Worm (Caenorhabditis elegans) whole organism, L3 larva: ENCODE data around the gene hmit-1.3.

ENCODE experiments used
- aly-2 ChIP-seq: fragments of 150-350 bp; optimal IDR thresholded peaks from 2 replicates; lab custom pipeline; 2014; ENCODE audit warnings: missing biosample characterization, missing genetic modification characterization
- ceh-16 ChIP-seq: sonication (generic microtip); optimal IDR thresholded peaks from 2 replicates; lab custom pipeline; 2017; ENCODE audit warnings: missing biosample characterization, missing genetic modification characterization
- lin-15B ChIP-seq: fragments of 150-350 bp; optimal IDR thresholded peaks from 2 replicates; lab custom pipeline; 2014; ENCODE audit warnings: missing biosample characterization, missing genetic modification characterization
- nhr-23 ChIP-seq: fragments of 150-350 bp; optimal IDR thresholded peaks from 2 replicates; lab custom pipeline; 2014; ENCODE audit warnings: missing biosample characterization, missing genetic modification reagents, missing genetic modification characterization
- skn-1 ChIP-seq: fragments of 150-350 bp; optimal IDR thresholded peaks from 2 replicates; lab custom pipeline; 2014; ENCODE audit warnings: missing biosample characterization, missing genetic modification characterization
- unc-62 ChIP-seq: fragments of 150-350 bp; sonication (generic microtip); optimal IDR thresholded peaks from 4 replicates; lab custom pipeline; 2014; ENCODE audit warnings: missing biosample characterization, missing genetic modification reagents, missing genetic modification characterization
- ztf-11 ChIP-seq: fragments of 150-350 bp; optimal IDR thresholded peaks from 2 replicates; lab custom pipeline; 2014; ENCODE audit warnings: missing biosample characterization, missing genetic modification characterization

ce11 chrIII:3469646-3470045, 49.8 kb downstream of the hmit-1.3 start, which contains the start of gene smim-14:
- no peak for TF ChIP-seq nhr-23 (tag; lab: Kevin White, UChicago)
- no peak for TF ChIP-seq unc-62
- TF ChIP-seq ztf-11, result no peak
- no peak for TF ChIP-seq skn-1 (tag; lab: Kevin White, UChicago)
- no peak for TF ChIP-seq aly-2 (tag; lab: Kevin White, UChicago)
- no peak for TF ChIP-seq lin-15B (tag; lab: Kevin White, UChicago)
- TF ChIP-seq ceh-16 (tag; lab: Kevin White, UChicago), result no peak
